Worm (Caenorhabditis elegans) whole organism, L4 larva: ENCODE measurements around the gene T16A1.5.

Experiments used
- F10B5.3 ChIP-seq: sonication (generic microtip); optimal IDR thresholded peaks from 2 replicates; lab custom pipeline; 2016; ENCODE audit warnings: mild to moderate bottlenecking, missing genetic modification characterization, missing compliant biosample characterization
- F44E2.7 ChIP-seq: fragments of 200-800 bp; sonication (Bioruptor generic); IDR thresholded peaks from 2 replicates; pipeline ENCODE4 v2.1.2; 2022; ENCODE audit warnings: missing genetic modification characterization, missing compliant biosample characterization
- T26A8.4 ChIP-seq: fragments of 200-800 bp; sonication (Bioruptor generic); IDR thresholded peaks from 2 replicates; pipeline ENCODE4 v1.3.6; 2022; ENCODE audit warnings: missing genetic modification characterization, missing compliant biosample characterization
- ZK337.2 ChIP-seq: fragments of 200-800 bp; sonication (Bioruptor generic); IDR thresholded peaks from 2 replicates; pipeline ENCODE4 v1.3.6; 2022; ENCODE audit warnings: missing genetic modification reagents, missing genetic modification characterization, missing compliant biosample characterization
- aha-1 ChIP-seq: fragments of 150-350 bp; peaks from one replicate; lab custom pipeline; 2014; ENCODE audit warnings: missing biosample characterization, missing genetic modification characterization
- arid-1 ChIP-seq: fragments of 200-800 bp; sonication (Bioruptor generic); conservative IDR thresholded peaks from 2 replicates; pipeline ENCODE4 v1.3.6; 2022; ENCODE audit warnings: missing genetic modification reagents, missing genetic modification characterization, missing compliant biosample characterization
- ceh-20 ChIP-seq: fragments of 200-800 bp; sonication (Bioruptor generic); IDR thresholded peaks from 2 replicates; pipeline ENCODE4 v1.3.6; 2022; ENCODE audit warnings: missing genetic modification reagents, missing genetic modification characterization, missing compliant biosample characterization
- ceh-44 ChIP-seq: fragments of 200-800 bp; sonication (Bioruptor generic); IDR thresholded peaks from 2 replicates; pipeline ENCODE4 v1.3.6; 2022; ENCODE audit warnings: missing genetic modification reagents, missing genetic modification characterization, missing compliant biosample characterization
- ceh-62 ChIP-seq: sonication (generic microtip); optimal IDR thresholded peaks from 2 replicates; lab custom pipeline; 2017; ENCODE audit warnings: missing biosample characterization, missing genetic modification characterization
- ctbp-1 ChIP-seq: fragments of 200-800 bp; sonication (Bioruptor generic); IDR thresholded peaks from 2 replicates; pipeline ENCODE4 v1.3.6; 2022; ENCODE audit warnings: missing genetic modification reagents, missing genetic modification characterization, missing compliant biosample characterization
- daf-12 ChIP-seq: fragments of 150-350 bp; optimal IDR thresholded peaks from 2 replicates; lab custom pipeline; 2014; ENCODE audit warnings: missing biosample characterization, missing genetic modification reagents, missing genetic modification characterization
- daf-16 ChIP-seq, 3 experiments: sonication (generic microtip); optimal IDR thresholded peaks; 2 replicates each; lab custom pipeline; 2016 to 2017; ENCODE audit warnings: missing genetic modification characterization in 3 of 3, missing genetic modification reagents in 3 of 3, mild to moderate bottlenecking in 2 of 3, missing compliant biosample characterization in 2 of 3, missing biosample characterization in 1 of 3, moderate library complexity in 1 of 3
- dmd-6 ChIP-seq: fragments of 200-800 bp; sonication (Bioruptor generic); IDR thresholded peaks from 2 replicates; pipeline ENCODE4 v1.3.6; 2022; ENCODE audit warnings: missing genetic modification reagents, missing genetic modification characterization, missing compliant biosample characterization
- dve-1 ChIP-seq: sonication (generic microtip); optimal IDR thresholded peaks from 2 replicates; lab custom pipeline; 2017; ENCODE audit warnings: antibody characterized with exemption, mild to moderate bottlenecking, missing genetic modification characterization, missing compliant biosample characterization; ENCODE audit not compliant: insufficient read depth
- egl-43 ChIP-seq: fragments of 200-800 bp; sonication (Bioruptor generic); IDR thresholded peaks from 2 replicates; pipeline ENCODE4 v1.3.6; 2022; ENCODE audit warnings: missing genetic modification reagents, missing genetic modification characterization, missing compliant biosample characterization
- fos-1 ChIP-seq: fragments of 150-350 bp; optimal IDR thresholded peaks from 2 replicates; lab custom pipeline; 2014; ENCODE audit warnings: missing biosample characterization, missing genetic modification characterization
- gei-8 ChIP-seq: fragments of 200-800 bp; sonication (Bioruptor generic); optimal IDR thresholded peaks from 2 replicates; lab custom pipeline; 2018; ENCODE audit warnings: mild to moderate bottlenecking, missing genetic modification characterization, missing compliant biosample characterization
- hif-1 ChIP-seq, 2 experiments: sonication (generic microtip); optimal IDR thresholded peaks; 2 replicates each; lab custom pipeline; 2016 to 2017; ENCODE audit warnings: missing compliant biosample characterization in 2 of 2, missing genetic modification characterization in 2 of 2, missing genetic modification reagents in 2 of 2, missing genotype in 2 of 2, mild to moderate bottlenecking in 1 of 2
- lim-7 ChIP-seq: fragments of 200-800 bp; sonication (Bioruptor generic); IDR thresholded peaks from 2 replicates; pipeline ENCODE4 v1.3.6; 2022; ENCODE audit warnings: missing genetic modification characterization, missing compliant biosample characterization
- lin-13 ChIP-seq: fragments of 150-350 bp; optimal IDR thresholded peaks from 2 replicates; lab custom pipeline; 2014; ENCODE audit warnings: missing biosample characterization, missing genetic modification reagents, missing genetic modification characterization
- lin-39 ChIP-seq: fragments of 150-350 bp; optimal IDR thresholded peaks from 2 replicates; lab custom pipeline; 2014; ENCODE audit warnings: missing biosample characterization, missing genetic modification reagents, missing genetic modification characterization
- mdt-29 ChIP-seq: fragments of 200-800 bp; sonication (Bioruptor generic); IDR thresholded peaks from 2 replicates; pipeline ENCODE4 v1.3.6; 2022; ENCODE audit warnings: missing genetic modification reagents, missing genetic modification characterization, missing compliant biosample characterization
- nhr-25 ChIP-seq: sonication (generic microtip); optimal IDR thresholded peaks from 2 replicates; lab custom pipeline; 2017; ENCODE audit warnings: missing genetic modification characterization, mild to moderate bottlenecking, missing compliant biosample characterization, antibody characterized with exemption, moderate library complexity, borderline replicate concordance; ENCODE audit not compliant: insufficient read depth
- nhr-28 ChIP-seq: fragments of 150-350 bp; optimal IDR thresholded peaks from 2 replicates; lab custom pipeline; 2014; ENCODE audit warnings: missing biosample characterization, missing genetic modification characterization
- pha-4 ChIP-seq, 2 experiments: fragments of 150-350 bp in 1 of 2; fragments of 200-800 bp in 1 of 2; sonication (Bioruptor generic) in 1 of 2; IDR thresholded peaks in 1 of 2; optimal IDR thresholded peaks in 1 of 2; 2 replicates each; pipeline versions ENCODE4 v1.3.6 to Lab custom; 2014 to 2022; ENCODE audit warnings: missing genetic modification characterization in 2 of 2, missing genetic modification reagents in 2 of 2, missing biosample characterization in 1 of 2, missing compliant biosample characterization in 1 of 2
- php-3 ChIP-seq: fragments of 200-800 bp; sonication (Bioruptor generic); IDR thresholded peaks from 2 replicates; pipeline ENCODE4 v1.3.6; 2022; ENCODE audit warnings: missing genetic modification reagents, missing genetic modification characterization, missing compliant biosample characterization
- pqm-1 ChIP-seq: sonication (generic microtip); optimal IDR thresholded peaks from 2 replicates; lab custom pipeline; 2017; ENCODE audit warnings: missing biosample characterization, missing genetic modification characterization
- rbr-2 ChIP-seq: sonication (generic microtip); optimal IDR thresholded peaks from 2 replicates; lab custom pipeline; 2016; ENCODE audit warnings: missing genotype, missing genetic modification characterization, missing compliant biosample characterization
- spr-1 ChIP-seq: sonication (generic microtip); optimal IDR thresholded peaks from 2 replicates; lab custom pipeline; 2016; ENCODE audit warnings: mild to moderate bottlenecking, missing genetic modification characterization, missing compliant biosample characterization
- vab-7 ChIP-seq: fragments of 200-800 bp; sonication (Bioruptor generic); IDR thresholded peaks from 2 replicates; pipeline ENCODE4 v1.3.6; 2022; ENCODE audit warnings: missing genetic modification reagents, missing genetic modification characterization, missing compliant biosample characterization
- zip-11 ChIP-seq: fragments of 200-800 bp; sonication (Bioruptor generic); IDR thresholded peaks from 2 replicates; pipeline ENCODE4 v1.3.6; 2022; ENCODE audit warnings: missing genetic modification characterization, missing compliant biosample characterization
- ztf-11 ChIP-seq: fragments of 150-350 bp; optimal IDR thresholded peaks from 2 replicates; lab custom pipeline; 2014; ENCODE audit warnings: missing biosample characterization, missing genetic modification characterization
- ztf-7 ChIP-seq: fragments of 150-350 bp; optimal IDR thresholded peaks from 2 replicates; lab custom pipeline; 2014; ENCODE audit warnings: missing biosample characterization, missing genetic modification characterization

T16A1.5 gene

ce11 chrII:2083726-2084179 lies at the start of gene T16A1.5, which contains the start of gene fbxc-49:
TSS of gene T16A1.5 (minus strand) at chrII:2083826.
TSS of gene fbxc-49 (plus strand) at chrII:2084129.
- TF ChIP-seq gei-8 (no peak), aha-1 (tag; lab: Kevin White, UChicago) (peak; percentile 74), ZK337.2 (GFP tag; lab: Robert Waterston, UW) (peak; percentile 37; the same call in 1 of the 2 replicates)

- TF ChIP-seq zip-11 (GFP tag; lab: Robert Waterston, UW) (no peak), vab-7 (no peak), lin-13 (GFP tag; lab: Kevin White, UChicago) (no peak), hif-1 (tag; optimal IDR thresholded peaks at IDR 0.05; lab: Kevin White, UChicago) (no peak), daf-12 (no peak), T26A8.4 (no peak), ceh-44 (GFP tag; lab: Robert Waterston, UW) (no peak), lim-7 (no peak), lin-39 (tag; lab: Kevin White, UChicago) (no peak), mdt-29 (GFP tag; lab: Robert Waterston, UW) (no peak), pha-4 (GFP tag; IDR thresholded peaks at IDR 0.05; lab: Robert Waterston, UW) (no peak), pha-4 (tag; optimal IDR thresholded peaks at IDR 0.05; lab: Kevin White, UChicago) (no peak), F44E2.7 (GFP tag; lab: Robert Waterston, UW) (no peak), nhr-25 (tag; lab: Kevin White, UChicago) (no peak), ztf-11 (no peak), arid-1 (no peak), nhr-28 (tag; lab: Kevin White, UChicago) (no peak), pqm-1 (tag; lab: Kevin White, UChicago) (no peak), egl-43 (GFP tag; lab: Robert Waterston, UW) (no peak), ctbp-1 (no peak), ceh-20 (GFP tag; lab: Robert Waterston, UW) (no peak)
These were observed 47.1 kb upstream of the T16A1.5 start, which contains the start of gene sdz-28 for ce11 chrII:2130770-2131169. TSS of gene sdz-28 (plus strand) at chrII:2131070.

ce11 chrII:2122762-2123161 lies 39.1 kb upstream of the T16A1.5 start:
- no peak for TF ChIP-seq spr-1 (tag; lab: Kevin White, UChicago)
- TF ChIP-seq rbr-2 (tag; lab: Kevin White, UChicago) = no peak
- TF ChIP-seq ceh-62 (tag; lab: Kevin White, UChicago) = no peak
- no peak for TF ChIP-seq F10B5.3 (tag; lab: Kevin White, UChicago)
- TF ChIP-seq pqm-1 (tag; lab: Kevin White, UChicago) = peak; percentile 64
- 0 out of 2 replicates have a peak, but pooled peaks have one; percentile 29 for TF ChIP-seq php-3 (GFP tag; lab: Robert Waterston, UW)
- no peak for TF ChIP-seq fos-1 (tag; lab: Kevin White, UChicago)
- peak; percentile 22; the same call in 1 of the 2 replicates for TF ChIP-seq dmd-6 (GFP tag; lab: Robert Waterston, UW)
- no peak for TF ChIP-seq ztf-7 (tag; lab: Kevin White, UChicago)

ce11 chrII:2122091-2122490 lies 38.5 kb upstream of the T16A1.5 start, which contains the start of gene math-37:
TSS of gene math-37 (minus strand) at chrII:2122191.
- TF ChIP-seq lim-7 = no peak
- TF ChIP-seq daf-16 (GFP tag; optimal IDR thresholded peaks at IDR 0.05; lab: Kevin White, UChicago) = no peak
- peak; percentile 35 for TF ChIP-seq daf-16 (tag; optimal IDR thresholded peaks at IDR 0.05; lab: Kevin White, UChicago)
- TF ChIP-seq pqm-1 (tag; lab: Kevin White, UChicago) = peak; percentile 47
- no peak for TF ChIP-seq dve-1 (tag; lab: Kevin White, UChicago)
- peak; percentile 39 for TF ChIP-seq nhr-28 (tag; lab: Kevin White, UChicago)
- TF ChIP-seq arid-1 = no peak
- TF ChIP-seq, all 104 proteins: peak for 3
